Fruit fly (Drosophila melanogaster): Measurements from ENCODE around the gene CG17350.

The CG17350 gene

DNA sequence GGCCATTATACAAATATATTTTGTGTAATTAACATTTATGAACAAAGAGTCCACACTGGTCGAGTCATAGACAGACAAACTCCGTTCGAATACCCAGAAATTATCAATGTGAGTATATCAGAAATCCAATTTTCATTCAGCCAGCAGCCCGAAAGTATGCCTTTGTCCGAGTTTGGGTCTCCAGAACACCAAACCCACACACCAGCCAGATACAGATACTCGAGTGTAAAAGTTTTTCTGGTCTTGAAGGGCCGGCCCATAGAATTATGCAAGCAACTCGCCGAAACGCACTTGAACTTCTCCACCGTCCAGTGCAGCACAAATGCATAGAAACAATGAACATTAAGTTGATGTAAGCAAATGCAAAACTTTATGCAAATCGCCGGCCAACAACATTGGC is 2.1 kb upstream of the CG17350 start:
- TF ChIP-seq spab (GFP tag; optimal IDR thresholded peaks at IDR 0.05), result no peak
- no peak for TF ChIP-seq Eip93F (GFP tag; optimal IDR thresholded peaks at IDR 0.05)
- TF ChIP-seq CG6854 (GFP tag; optimal IDR thresholded peaks at IDR 0.05), result no peak

DNA sequence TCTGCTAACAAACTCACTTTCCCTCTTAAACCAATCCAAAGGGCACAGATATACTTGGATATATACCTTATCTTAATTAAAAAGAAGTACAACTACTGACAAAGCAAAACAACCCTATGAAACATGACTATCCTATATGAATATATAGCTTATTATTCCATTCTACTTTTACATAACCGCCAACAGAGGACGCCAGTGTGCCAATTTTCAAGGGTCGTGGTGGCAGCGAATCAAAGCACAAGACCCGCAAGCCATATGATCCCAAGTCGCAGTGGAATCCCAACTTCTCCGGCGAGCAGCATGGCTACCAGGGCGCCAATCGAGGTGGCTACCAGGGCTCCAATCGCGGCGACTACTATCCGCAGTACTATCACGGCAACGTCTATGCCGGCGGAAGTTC is 1.6 kb downstream of the CG17350 start:
- TF ChIP-seq fd59A (GFP tag; optimal IDR thresholded peaks at IDR 0.05) (no peak), svp (GFP tag) (peak; percentile 37)

DNA sequence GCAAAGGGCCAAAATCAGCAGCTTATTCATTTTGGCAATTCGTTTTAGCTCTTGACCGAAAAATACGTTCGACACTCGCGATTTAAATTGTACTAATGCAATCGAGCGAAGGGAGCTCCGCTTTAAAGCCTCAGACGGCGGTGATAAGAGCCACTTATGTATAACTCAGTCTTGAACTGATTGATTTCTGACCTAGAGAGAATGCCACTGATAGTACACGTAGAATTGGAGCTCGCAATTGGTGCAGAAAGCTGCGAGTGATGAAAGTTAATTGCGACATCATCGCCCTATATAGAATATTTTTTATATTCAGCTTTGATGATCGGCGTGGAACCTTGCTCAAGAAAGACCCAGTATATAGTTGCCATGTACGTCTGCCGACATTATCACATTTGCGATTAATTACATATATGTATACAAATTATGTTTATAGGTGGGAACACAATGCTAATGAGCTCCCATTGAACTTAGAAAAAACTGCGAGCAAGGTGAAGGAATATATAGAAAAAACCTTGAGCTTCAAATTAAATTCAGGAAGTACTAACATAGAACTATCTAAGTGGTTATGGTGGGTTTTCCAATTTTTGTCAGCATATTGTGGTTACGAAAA is 5.5 kb downstream of the CG17350 start, which contains the start of gene fon:
fon (minus strand) TSS at position 100 of the 610 bp plus-strand sequence.
- TF ChIP-seq Eip78C (GFP tag) (peak; percentile 40), svp (GFP tag) (peak; percentile 98), Hr4 (GFP tag; optimal IDR thresholded peaks at IDR 0.05) (no peak)

DNA sequence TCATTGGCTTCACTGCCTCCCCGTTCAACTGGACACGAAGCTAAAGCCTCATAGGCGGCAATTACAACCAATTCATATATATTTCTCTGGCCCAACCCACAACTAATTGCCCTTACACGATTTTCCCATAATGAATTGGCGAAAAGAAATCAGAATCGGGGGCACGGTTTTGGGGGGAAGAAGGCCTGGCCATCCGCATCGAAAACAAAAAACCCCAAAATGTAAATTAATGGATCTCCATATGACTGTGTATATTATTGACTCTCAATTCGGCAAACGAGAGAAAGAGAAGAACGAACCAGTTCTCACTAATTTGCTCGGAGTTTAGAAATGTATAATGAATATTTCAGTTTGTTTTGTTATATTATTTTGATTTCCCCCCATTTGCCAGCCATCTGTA is 8.2 kb downstream of the CG17350 start:
- no peak for TF ChIP-seq acj6 (GFP tag; optimal IDR thresholded peaks at IDR 0.05)
- TF ChIP-seq CG31627 (GFP tag; optimal IDR thresholded peaks at IDR 0.05), result no peak
- no peak for TF ChIP-seq Hr38 (GFP tag; optimal IDR thresholded peaks at IDR 0.05)
- no peak for TF ChIP-seq CG8119 (GFP tag; IDR thresholded peaks at IDR 0.05)
- TF ChIP-seq esn (GFP tag; optimal IDR thresholded peaks at IDR 0.05), result no peak
- no peak for TF ChIP-seq CG4318 (GFP tag; optimal IDR thresholded peaks at IDR 0.05)
- TF ChIP-seq CG15336 (GFP tag; IDR thresholded peaks at IDR 0.05), result no peak
- no peak for TF ChIP-seq achi (GFP tag; optimal IDR thresholded peaks at IDR 0.05)
- TF ChIP-seq CG11902 (GFP tag; optimal IDR thresholded peaks at IDR 0.05), result no peak
- TF ChIP-seq Sox15 (GFP tag; optimal IDR thresholded peaks at IDR 0.05), result no peak

DNA sequence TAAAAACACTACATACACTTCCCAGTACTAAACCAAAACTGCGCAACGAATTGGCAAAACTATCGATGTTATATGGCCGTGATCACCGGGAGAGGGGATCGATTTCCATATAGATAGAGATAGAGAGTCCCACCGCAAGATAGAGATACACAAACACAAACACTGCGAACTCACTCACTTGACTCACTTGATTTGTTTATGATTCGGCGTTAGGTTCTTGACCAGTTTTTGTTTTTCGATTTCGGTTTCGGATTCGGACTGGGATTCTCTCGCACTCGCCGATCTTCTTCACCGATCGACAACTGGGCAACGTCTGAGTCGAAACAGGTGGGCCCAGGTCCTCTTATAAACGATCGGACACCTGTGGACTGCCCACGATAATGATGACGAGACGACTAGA is 9.0 kb downstream of the CG17350 start, which contains the start of gene CG17549:
CG17549 (minus strand) TSS at position 327 of the 400 bp plus-strand sequence.
- TF ChIP-seq dac (GFP tag; optimal IDR thresholded peaks at IDR 0.05) (no peak), topi (GFP tag; optimal IDR thresholded peaks at IDR 0.05) (no peak), achi (GFP tag; optimal IDR thresholded peaks at IDR 0.05) (no peak), CG6854 (GFP tag; optimal IDR thresholded peaks at IDR 0.05) (no peak), fd85E (GFP tag; optimal IDR thresholded peaks at IDR 0.05) (no peak), CG32006 (GFP tag; optimal IDR thresholded peaks at IDR 0.05) (no peak), Met (GFP tag; optimal IDR thresholded peaks at IDR 0.05) (no peak)

DNA sequence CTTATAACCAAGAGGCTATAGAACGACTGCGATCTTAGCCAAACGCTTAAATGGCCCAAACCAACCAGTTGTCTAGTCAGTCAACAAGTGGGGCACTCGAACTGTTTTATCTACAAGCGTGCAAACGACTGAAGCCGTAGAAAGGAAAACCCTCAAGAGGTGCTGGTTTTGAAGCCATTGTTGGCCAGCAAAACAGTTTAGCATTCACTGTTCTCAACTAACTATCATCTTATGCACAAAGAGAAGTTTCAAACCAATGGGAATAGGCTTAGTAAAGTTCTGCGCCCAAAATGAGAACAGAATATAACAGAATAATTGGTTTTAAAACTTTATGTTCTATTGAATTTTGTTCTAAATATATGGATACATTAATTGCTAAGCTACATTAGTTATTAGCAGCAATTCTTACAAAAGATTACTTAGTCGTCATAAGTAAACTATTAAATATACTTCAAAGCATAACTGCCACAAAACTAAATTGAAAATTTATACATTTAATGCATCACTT is 13.0 kb downstream of the CG17350 start, which contains the start of gene CG31798:
CG31798 (plus strand) TSS at position 458 of the 508 bp plus-strand sequence.
- no peak for TF ChIP-seq achi (GFP tag; optimal IDR thresholded peaks at IDR 0.05)
- no peak for TF ChIP-seq salr (GFP tag; optimal IDR thresholded peaks at IDR 0.05)
- no peak for TF ChIP-seq Eip78C (GFP tag)
- TF ChIP-seq OdsH (GFP tag; optimal IDR thresholded peaks at IDR 0.05), result no peak
- TF ChIP-seq topi (GFP tag; optimal IDR thresholded peaks at IDR 0.05), result no peak
- TF ChIP-seq dac (GFP tag; optimal IDR thresholded peaks at IDR 0.05), result no peak
- no peak for TF ChIP-seq esn (GFP tag; optimal IDR thresholded peaks at IDR 0.05)
- TF ChIP-seq CG10669 (GFP tag; optimal IDR thresholded peaks at IDR 0.05), result no peak
- TF ChIP-seq pdm3 (GFP tag; optimal IDR thresholded peaks at IDR 0.05), result no peak
- TF ChIP-seq Sox15 (GFP tag; optimal IDR thresholded peaks at IDR 0.05), result no peak
- no peak for TF ChIP-seq CG4318 (GFP tag; optimal IDR thresholded peaks at IDR 0.05)
- no peak for TF ChIP-seq CG8319 (GFP tag; optimal IDR thresholded peaks at IDR 0.05)
- TF ChIP-seq CG6808 (GFP tag; optimal IDR thresholded peaks at IDR 0.05), result no peak
- no peak for TF ChIP-seq net (GFP tag; optimal IDR thresholded peaks at IDR 0.05)
- no peak for TF ChIP-seq CG6854 (GFP tag; optimal IDR thresholded peaks at IDR 0.05)
- no peak for TF ChIP-seq Sox102F (GFP tag; optimal IDR thresholded peaks at IDR 0.05)
- no peak for TF ChIP-seq CG15336 (GFP tag; IDR thresholded peaks at IDR 0.05)
- TF ChIP-seq CG11294 (GFP tag; IDR thresholded peaks at IDR 0.05), result no peak
- TF ChIP-seq Met (GFP tag; optimal IDR thresholded peaks at IDR 0.05), result no peak

Measured in whole organism, prepupa.